Worm (Caenorhabditis elegans): ENCODE measurements around the gene F12F6.7.

Gene F12F6.7

ce11 chrIV:11561677-11562076 is at the start of gene F12F6.7:
Gene F12F6.7, minus strand, starts transcription at chrIV:11561833.
- no peak for TF ChIP-seq unc-62 (GFP tag; optimal IDR thresholded peaks at IDR 0.05)

ce11 chrIV:11604909-11605308 is 43.3 kb upstream of the F12F6.7 start, which contains the start of the genes ragc-1 and Y24F12A.1:
Gene ragc-1, minus strand, starts transcription at chrIV:11604933.
Gene Y24F12A.1, plus strand, starts transcription at chrIV:11605254.
- no peak for TF ChIP-seq unc-62 (GFP tag; optimal IDR thresholded peaks at IDR 0.05)

- no peak for TF ChIP-seq unc-62 (GFP tag; optimal IDR thresholded peaks at IDR 0.05)
Measured at ce11 chrIV:11603265-11603840, 41.7 kb upstream of the F12F6.7 start.

- TF ChIP-seq unc-62 (GFP tag; optimal IDR thresholded peaks at IDR 0.05), result no peak
Measured at ce11 chrIV:11602498-11603068, 41.0 kb upstream of the F12F6.7 start, which contains the start of gene rps-11. Gene rps-11, plus strand, starts transcription at chrIV:11602641.

ce11 chrIV:11601721-11602405 is 40.2 kb upstream of the F12F6.7 start:
- no peak for TF ChIP-seq unc-62 (GFP tag; optimal IDR thresholded peaks at IDR 0.05)

ce11 chrIV:11599717-11600116 is 38.1 kb upstream of the F12F6.7 start:
- TF ChIP-seq unc-62 (GFP tag; optimal IDR thresholded peaks at IDR 0.05), result no peak

ce11 chrIV:11597079-11597478 is 35.4 kb upstream of the F12F6.7 start:
- no peak for TF ChIP-seq unc-62 (GFP tag; optimal IDR thresholded peaks at IDR 0.05)

- no peak for TF ChIP-seq unc-62 (GFP tag; optimal IDR thresholded peaks at IDR 0.05)
Measured at ce11 chrIV:11594191-11594673, 32.6 kb upstream of the F12F6.7 start, which contains the start of gene mig-38. Gene mig-38, plus strand, starts transcription at chrIV:11594244.

- TF ChIP-seq unc-62 (GFP tag; optimal IDR thresholded peaks at IDR 0.05), result no peak
Measured at ce11 chrIV:11593415-11594190, 32.0 kb upstream of the F12F6.7 start, which contains the start of gene F40F11.3. Gene F40F11.3, minus strand, starts transcription at chrIV:11594003.

ce11 chrIV:11592820-11593219 is 31.2 kb upstream of the F12F6.7 start:
- TF ChIP-seq unc-62 (GFP tag; optimal IDR thresholded peaks at IDR 0.05), result no peak

- no peak for TF ChIP-seq unc-62 (GFP tag; optimal IDR thresholded peaks at IDR 0.05)
Measured at ce11 chrIV:11592165-11592564, 30.5 kb upstream of the F12F6.7 start, which contains the start of gene spe-36. Gene spe-36, minus strand, starts transcription at chrIV:11592265.

ce11 chrIV:11586484-11586883 is 24.9 kb upstream of the F12F6.7 start:
- no peak for TF ChIP-seq unc-62 (GFP tag; optimal IDR thresholded peaks at IDR 0.05)

- TF ChIP-seq unc-62 (GFP tag; optimal IDR thresholded peaks at IDR 0.05), result no peak
Measured at ce11 chrIV:11584853-11585252, 23.2 kb upstream of the F12F6.7 start.

- no peak for TF ChIP-seq unc-62 (GFP tag; optimal IDR thresholded peaks at IDR 0.05)
Measured at ce11 chrIV:11583906-11584378, 22.3 kb upstream of the F12F6.7 start, which contains the start of gene F12F6.1. Gene F12F6.1, plus strand, starts transcription at chrIV:11583956.

ce11 chrIV:11582450-11583166 is 21.0 kb upstream of the F12F6.7 start:
- no peak for TF ChIP-seq unc-62 (GFP tag; optimal IDR thresholded peaks at IDR 0.05)
